Fruit fly (Drosophila melanogaster) whole organism, prepupa: Measurements from ENCODE around the gene TfIIEbeta.

Source experiments
- CG11294 ChIP-seq: fragments of 200-800 bp; sonication (Bioruptor generic); IDR thresholded peaks from 2 replicates; pipeline ENCODE4 v1.3.6; 2022; ENCODE audit warnings: missing biosample characterization, missing genetic modification characterization
- CG15336 ChIP-seq: fragments of 200-800 bp; sonication (Bioruptor generic); IDR thresholded peaks from 2 replicates; pipeline ENCODE4 v1.3.6; 2022; ENCODE audit warnings: missing biosample characterization, missing genetic modification characterization
- CG16779 ChIP-seq: fragments of 200-800 bp; sonication (Bioruptor generic); optimal IDR thresholded peaks from 3 replicates; lab custom pipeline; 2017; ENCODE audit warnings: missing biosample characterization, mild to moderate bottlenecking, missing genetic modification characterization
- CG31627 ChIP-seq: fragments of 200-800 bp; sonication (Bioruptor generic); optimal IDR thresholded peaks from 3 replicates; lab custom pipeline; 2016; ENCODE audit warnings: missing biosample characterization, missing genetic modification characterization
- CG3919 ChIP-seq: fragments of 200-800 bp; sonication (Bioruptor generic); optimal IDR thresholded peaks from 3 replicates; lab custom pipeline; 2016; ENCODE audit warnings: missing biosample characterization, missing genetic modification characterization
- CG6808 ChIP-seq: fragments of 200-800 bp; sonication (Bioruptor generic); optimal IDR thresholded peaks from 3 replicates; lab custom pipeline; 2017; ENCODE audit warnings: missing biosample characterization, missing genetic modification characterization, mild to moderate bottlenecking, moderate library complexity, missing genetic modification reagents
- CG9139 ChIP-seq: fragments of 200-800 bp; sonication (Bioruptor generic); optimal IDR thresholded peaks from 3 replicates; lab custom pipeline; 2017; ENCODE audit warnings: missing biosample characterization, mild to moderate bottlenecking, missing genetic modification characterization
- Eip78C ChIP-seq: fragments of 200-800 bp; sonication (Bioruptor generic); peaks from one replicate; lab custom pipeline; 2016; ENCODE audit warnings: missing biosample characterization, missing genetic modification characterization
- Eip93F ChIP-seq: fragments of 200-800 bp; sonication (Bioruptor generic); optimal IDR thresholded peaks from 2 replicates; lab custom pipeline; 2016; ENCODE audit warnings: missing biosample characterization, mild to moderate bottlenecking, missing genetic modification characterization
- Ets96B ChIP-seq: fragments of 200-800 bp; optimal IDR thresholded peaks from 2 replicates; lab custom pipeline; 2019; ENCODE audit warnings: missing biosample characterization, mild to moderate bottlenecking, missing genetic modification characterization, moderate library complexity
- Hr39 ChIP-seq: fragments of 200-800 bp; sonication (Bioruptor generic); optimal IDR thresholded peaks from 2 replicates; lab custom pipeline; 2016; ENCODE audit warnings: missing biosample characterization, missing genetic modification characterization
- OdsH ChIP-seq: fragments of 200-800 bp; sonication (Bioruptor generic); optimal IDR thresholded peaks from 3 replicates; lab custom pipeline; 2016; ENCODE audit warnings: missing biosample characterization, missing genetic modification characterization
- Sox102F ChIP-seq: fragments of 200-800 bp; sonication (Bioruptor generic); optimal IDR thresholded peaks from 2 replicates; lab custom pipeline; 2016; ENCODE audit warnings: missing biosample characterization, mild to moderate bottlenecking, missing genetic modification characterization
- Sox15 ChIP-seq: fragments of 200-800 bp; sonication (Bioruptor generic); optimal IDR thresholded peaks from 3 replicates; lab custom pipeline; 2016; ENCODE audit warnings: missing biosample characterization, missing genetic modification characterization
- achi ChIP-seq: fragments of 200-800 bp; sonication (Bioruptor generic); optimal IDR thresholded peaks from 3 replicates; lab custom pipeline; 2016; ENCODE audit warnings: missing biosample characterization, missing genetic modification characterization
- acj6 ChIP-seq: fragments of 200-800 bp; sonication (Bioruptor generic); optimal IDR thresholded peaks from 3 replicates; lab custom pipeline; 2016; ENCODE audit warnings: missing biosample characterization, missing genetic modification characterization
- cyc ChIP-seq: fragments of 200-800 bp; sonication (Bioruptor generic); optimal IDR thresholded peaks from 3 replicates; lab custom pipeline; 2016; ENCODE audit warnings: missing biosample characterization, missing genetic modification characterization
- dsx ChIP-seq: fragments of 200-800 bp; optimal IDR thresholded peaks from 3 replicates; lab custom pipeline; 2019; ENCODE audit warnings: missing biosample characterization, mild to moderate bottlenecking, missing genetic modification characterization, moderate library complexity; ENCODE audit not compliant: poor library complexity, severe bottlenecking
- eg ChIP-seq: fragments of 200-800 bp; sonication (Bioruptor generic); IDR thresholded peaks from 3 replicates; pipeline ENCODE4 v1.3.6; 2022; ENCODE audit warnings: missing biosample characterization, missing genetic modification characterization
- esn ChIP-seq: fragments of 200-800 bp; sonication (Bioruptor generic); optimal IDR thresholded peaks from 2 replicates; lab custom pipeline; 2016; ENCODE audit warnings: missing biosample characterization, mild to moderate bottlenecking, missing genetic modification characterization, moderate library complexity
- fd59A ChIP-seq: fragments of 200-800 bp; sonication (Bioruptor generic); optimal IDR thresholded peaks from 2 replicates; lab custom pipeline; 2017; ENCODE audit warnings: missing biosample characterization, mild to moderate bottlenecking, missing genetic modification characterization, missing genetic modification reagents
- fd85E ChIP-seq: fragments of 200-800 bp; sonication (Bioruptor generic); optimal IDR thresholded peaks from 3 replicates; lab custom pipeline; 2016; ENCODE audit warnings: missing biosample characterization, missing genetic modification characterization
- fkh ChIP-seq: fragments of 200-800 bp; sonication (Bioruptor generic); optimal IDR thresholded peaks from 3 replicates; lab custom pipeline; 2017; ENCODE audit warnings: missing biosample characterization, mild to moderate bottlenecking, missing genetic modification characterization, moderate library complexity
- lz ChIP-seq: fragments of 200-800 bp; sonication (Bioruptor generic); optimal IDR thresholded peaks from 3 replicates; lab custom pipeline; 2016; ENCODE audit warnings: missing biosample characterization, missing genetic modification characterization
- net ChIP-seq: fragments of 200-800 bp; sonication (Bioruptor generic); optimal IDR thresholded peaks from 3 replicates; lab custom pipeline; 2016; ENCODE audit warnings: missing biosample characterization, missing genetic modification characterization
- salr ChIP-seq, 2 experiments: fragments of 200-800 bp; sonication (Bioruptor generic); optimal IDR thresholded peaks; 3 replicates each; lab custom pipeline; 2016 to 2018; ENCODE audit warnings: missing biosample characterization in 2 of 2, missing genetic modification characterization in 2 of 2, mild to moderate bottlenecking in 1 of 2
- ss ChIP-seq, 2 experiments: fragments of 200-800 bp; sonication (Bioruptor generic); optimal IDR thresholded peaks; 2 replicates in 1 of 2; 3 replicates in 1 of 2; lab custom pipeline; 2017 to 2018; ENCODE audit warnings: mild to moderate bottlenecking in 2 of 2, missing biosample characterization in 2 of 2, missing genetic modification characterization in 2 of 2, moderate library complexity in 1 of 2
- topi ChIP-seq: fragments of 200-800 bp; sonication (Bioruptor generic); optimal IDR thresholded peaks from 3 replicates; lab custom pipeline; 2016; ENCODE audit warnings: missing biosample characterization, missing genetic modification characterization
- vri ChIP-seq: fragments of 200-800 bp; sonication (Bioruptor generic); optimal IDR thresholded peaks from 3 replicates; lab custom pipeline; 2016; ENCODE audit warnings: missing biosample characterization, mild to moderate bottlenecking, missing genetic modification characterization

TfIIEbeta gene

DNA sequence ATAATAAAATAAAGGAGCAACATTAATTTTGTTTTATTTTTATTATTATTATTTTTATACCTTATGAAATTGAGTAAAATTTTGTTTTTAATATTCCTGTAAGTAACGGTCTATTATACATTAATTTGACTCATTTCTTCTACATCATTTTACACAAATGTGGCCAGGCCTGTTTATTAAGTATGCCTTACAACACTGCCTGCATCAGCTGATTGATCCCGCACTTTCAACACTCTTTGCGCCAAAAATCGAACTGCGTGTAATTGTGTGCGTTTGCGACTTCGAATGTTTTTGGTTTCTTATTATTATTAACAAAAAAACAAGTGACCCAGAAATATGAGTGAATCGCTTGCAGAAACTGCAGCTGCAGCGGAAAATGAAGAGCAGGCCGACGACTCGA lies 26.5 kb downstream of the TfIIEbeta start, which contains the start of gene Claspin:
TSS of gene Claspin (plus strand) at position 185 of the 400 bp plus-strand sequence.
- TF ChIP-seq CG31627, result peak; percentile 53
- no peak for TF ChIP-seq topi (GFP tag; lab: Kevin White, UChicago)
- TF ChIP-seq Hr39, result no peak
- no peak for TF ChIP-seq CG11294 (GFP tag; lab: Robert Waterston, UW)
- TF ChIP-seq CG6808 (GFP tag; lab: Kevin White, UChicago), result no peak
- no peak for TF ChIP-seq ss (GFP tag; optimal IDR thresholded peaks at IDR 0.05; lab: Kevin White, UChicago)
- peak; percentile 38 for TF ChIP-seq cyc (GFP tag; lab: Kevin White, UChicago)
- peak; percentile 33 for TF ChIP-seq lz (GFP tag; lab: Kevin White, UChicago)
- no peak for TF ChIP-seq eg
- TF ChIP-seq OdsH (GFP tag; lab: Kevin White, UChicago), result no peak
- peak; percentile 53 for TF ChIP-seq esn (GFP tag; lab: Kevin White, UChicago)
- TF ChIP-seq Sox15, result peak; percentile 8

DNA sequence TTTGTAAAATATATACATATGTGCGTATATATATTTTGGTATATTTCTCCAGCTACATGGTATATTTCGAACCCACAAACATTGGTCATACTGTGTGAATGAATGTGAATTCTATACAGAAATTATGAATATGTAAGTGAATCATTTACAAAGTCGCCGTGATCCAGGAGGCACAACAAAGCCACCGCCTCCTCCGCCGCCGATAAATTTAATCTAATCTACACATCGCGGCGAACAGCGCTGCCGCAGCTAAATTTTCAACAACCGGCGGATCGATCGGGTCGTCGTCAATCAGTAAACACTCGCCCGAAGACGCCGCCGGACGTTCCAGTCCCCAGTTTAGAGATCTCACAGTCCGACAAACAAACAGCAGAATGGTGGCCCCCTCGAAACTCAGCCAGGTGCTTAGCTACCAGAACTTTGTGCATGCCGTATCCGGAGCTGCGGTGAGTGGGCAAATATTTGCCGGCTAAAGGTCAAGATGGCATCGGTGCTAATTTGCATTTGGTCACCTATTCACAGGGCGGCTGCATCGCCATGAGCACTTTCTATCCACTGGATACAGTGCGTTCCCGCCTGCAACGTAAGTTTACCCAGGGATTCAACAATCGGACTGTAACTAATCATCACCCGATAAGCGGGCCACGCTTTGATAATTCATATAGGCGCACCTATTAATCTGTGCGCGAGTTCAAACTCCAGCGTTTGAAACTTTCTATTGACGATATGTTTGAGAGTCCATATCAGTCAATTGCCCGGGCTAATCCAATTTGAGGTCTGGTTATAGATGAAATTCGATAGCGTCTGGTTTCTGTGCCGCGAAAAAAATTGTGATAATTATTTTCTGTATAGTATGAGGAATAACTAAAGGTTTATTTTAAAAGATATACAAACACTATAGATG lies 32.1 kb downstream of the TfIIEbeta start, which contains the start of gene PMP34:
TSS of gene PMP34 (plus strand) at position 79 of the 904 bp plus-strand sequence.
- no peak for TF ChIP-seq fd85E (GFP tag; lab: Kevin White, UChicago)
- TF ChIP-seq Eip93F, result no peak
- no peak for TF ChIP-seq Ets96B (tag; lab: Kevin White, UChicago)
- TF ChIP-seq topi (GFP tag; lab: Kevin White, UChicago), result no peak
- TF ChIP-seq fkh (GFP tag; lab: Kevin White, UChicago), result peak; percentile 60
- TF ChIP-seq acj6 (GFP tag; lab: Kevin White, UChicago), result no peak
- no peak for TF ChIP-seq CG3919
- TF ChIP-seq CG15336 (GFP tag; lab: Robert Waterston, UW), result 0 out of 2 replicates have a peak, but pooled peaks have one; percentile 10
- TF ChIP-seq CG9139 (GFP tag; lab: Kevin White, UChicago), result no peak
- no peak for TF ChIP-seq salr (GFP tag; optimal IDR thresholded peaks at IDR 0.05; lab: Kevin White, UChicago)
- no peak for TF ChIP-seq Eip78C
- TF ChIP-seq lz (GFP tag; lab: Kevin White, UChicago), result no peak
- no peak for TF ChIP-seq net (GFP tag; lab: Kevin White, UChicago)
- peak; percentile 71 for TF ChIP-seq dsx (GFP tag; lab: Kevin White, UChicago)

DNA sequence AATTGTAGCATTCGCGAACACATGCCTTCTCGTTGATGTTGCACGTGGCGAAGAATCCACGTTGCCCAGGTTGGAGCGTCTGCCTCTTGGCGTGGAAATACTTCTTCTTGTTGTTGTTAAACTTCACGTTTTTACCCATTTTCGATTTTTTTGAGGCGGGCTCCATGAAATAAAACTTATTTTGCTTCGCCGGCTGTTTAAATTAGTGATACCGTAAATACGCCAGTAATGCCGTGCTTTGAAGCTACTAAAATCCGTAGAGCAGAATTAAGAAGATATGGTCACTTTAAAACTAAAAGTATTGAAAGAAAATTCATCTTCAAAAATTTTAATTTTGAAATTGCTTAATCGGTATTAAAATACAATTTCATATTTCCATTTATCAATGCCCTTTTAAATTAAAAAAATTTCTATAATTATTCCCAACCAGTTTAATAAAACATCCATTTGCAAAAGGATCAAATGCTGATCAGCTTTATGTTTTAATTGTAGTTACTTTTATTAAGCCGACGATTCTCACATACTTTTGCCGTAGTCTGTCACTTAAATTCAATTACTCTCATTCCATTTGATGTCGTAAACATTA lies 35.3 kb downstream of the TfIIEbeta start, which contains the start of gene CG15014:
TSS of gene CG15014 (minus strand) at position 228 of the 586 bp plus-strand sequence.
- TF ChIP-seq CG16779 (tag; lab: Kevin White, UChicago) (no peak), fd59A (GFP tag; lab: Kevin White, UChicago) (no peak), fd85E (GFP tag; lab: Kevin White, UChicago) (no peak), vri (GFP tag; lab: Kevin White, UChicago) (no peak), OdsH (GFP tag; lab: Kevin White, UChicago) (no peak), topi (GFP tag; lab: Kevin White, UChicago) (no peak), achi (GFP tag; lab: Kevin White, UChicago) (no peak), ss (GFP tag; optimal IDR thresholded peaks at IDR 0.05; lab: Kevin White, UChicago) (no peak), eg (no peak), dsx (GFP tag; lab: Kevin White, UChicago) (no peak), Sox102F (GFP tag; lab: Kevin White, UChicago) (no peak)

DNA sequence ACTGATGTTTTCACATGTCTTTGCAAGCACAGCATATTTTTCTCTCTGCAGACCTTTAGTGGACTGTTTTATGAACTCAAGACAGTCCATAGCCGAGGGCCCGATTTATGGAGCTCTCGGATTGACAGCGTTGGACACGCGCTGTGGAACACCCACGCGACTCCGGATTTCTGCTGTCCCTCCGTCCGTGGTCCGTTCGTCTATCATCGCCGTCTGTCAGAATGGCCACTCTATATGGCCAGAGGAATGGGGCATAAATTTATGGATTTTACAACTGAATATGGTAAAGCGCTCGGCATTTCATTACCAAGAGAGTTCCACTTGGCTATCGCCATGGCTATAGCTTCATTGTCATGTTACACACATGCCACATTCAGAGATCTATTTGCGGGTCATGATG lies 41.2 kb downstream of the TfIIEbeta start:
- TF ChIP-seq ss (GFP tag; optimal IDR thresholded peaks at IDR 0.05; lab: Kevin White, UChicago) (no peak), vri (GFP tag; lab: Kevin White, UChicago) (no peak), net (GFP tag; lab: Kevin White, UChicago) (no peak)
